Fruit fly (Drosophila melanogaster) whole organism, pupa: Measurements from ENCODE around the gene bgm.

Experiments
- CG10348 ChIP-seq: fragments of 200-800 bp; sonication (Bioruptor generic); IDR thresholded peaks from 2 replicates; pipeline ENCODE4 v1.3.6; 2022; ENCODE audit warnings: missing biosample characterization, missing genetic modification characterization
- CG12605 ChIP-seq: fragments of 200-800 bp; sonication (Bioruptor generic); IDR thresholded peaks from 2 replicates; pipeline ENCODE4 v1.3.6; 2022; ENCODE audit warnings: missing biosample characterization, missing genetic modification characterization
- CG13204 ChIP-seq: fragments of 200-800 bp; sonication (Bioruptor generic); optimal IDR thresholded peaks from 2 replicates; lab custom pipeline; 2018; ENCODE audit warnings: missing biosample characterization, mild to moderate bottlenecking, missing genetic modification characterization, moderate library complexity
- CG14655 ChIP-seq: fragments of 200-800 bp; sonication (Bioruptor generic); optimal IDR thresholded peaks from 3 replicates; lab custom pipeline; 2017; ENCODE audit warnings: mild to moderate bottlenecking, missing biosample characterization, missing genetic modification reagents, missing genetic modification characterization
- CG15710 ChIP-seq: fragments of 200-800 bp; sonication (Bioruptor generic); optimal IDR thresholded peaks from 2 replicates; lab custom pipeline; 2018; ENCODE audit warnings: missing biosample characterization, mild to moderate bottlenecking, missing genetic modification characterization, moderate library complexity
- CG17806 ChIP-seq: fragments of 200-800 bp; sonication (Bioruptor generic); optimal IDR thresholded peaks from 2 replicates; lab custom pipeline; 2018; ENCODE audit warnings: missing biosample characterization, mild to moderate bottlenecking, missing genetic modification characterization, moderate library complexity
- CG32121 ChIP-seq: fragments of 200-800 bp; sonication (Bioruptor generic); IDR thresholded peaks from 2 replicates; pipeline ENCODE4 v1.3.6; 2022; ENCODE audit warnings: missing biosample characterization, missing genetic modification characterization
- CG34367 ChIP-seq: fragments of 200-800 bp; sonication (Bioruptor generic); optimal IDR thresholded peaks from 2 replicates; lab custom pipeline; 2018; ENCODE audit warnings: missing biosample characterization, mild to moderate bottlenecking, missing genetic modification characterization
- CG4496 ChIP-seq: fragments of 200-800 bp; sonication (Bioruptor generic); IDR thresholded peaks from 3 replicates; pipeline ENCODE4 v1.3.6; 2022; ENCODE audit warnings: missing biosample characterization, missing genetic modification characterization
- CG8159 ChIP-seq: fragments of 200-800 bp; sonication (Bioruptor generic); optimal IDR thresholded peaks from 3 replicates; lab custom pipeline; 2018; ENCODE audit warnings: missing biosample characterization, mild to moderate bottlenecking, missing genetic modification characterization, moderate library complexity
- CG8301 ChIP-seq: fragments of 200-800 bp; sonication (Bioruptor generic); optimal IDR thresholded peaks from 2 replicates; lab custom pipeline; 2018; ENCODE audit warnings: missing biosample characterization, mild to moderate bottlenecking, missing genetic modification characterization
- CG9948 ChIP-seq: fragments of 200-800 bp; sonication (Bioruptor generic); optimal IDR thresholded peaks from 2 replicates; lab custom pipeline; 2018; ENCODE audit warnings: missing biosample characterization, mild to moderate bottlenecking, missing genetic modification characterization, moderate library complexity
- D1 ChIP-seq: fragments of 200-800 bp; sonication (Bioruptor generic); optimal IDR thresholded peaks from 2 replicates; lab custom pipeline; 2018; ENCODE audit warnings: missing biosample characterization, mild to moderate bottlenecking, missing genetic modification characterization, moderate library complexity
- EcR ChIP-seq: fragments of 200-800 bp; sonication (Bioruptor generic); optimal IDR thresholded peaks from 3 replicates; lab custom pipeline; 2019; ENCODE audit warnings: missing biosample characterization, missing genetic modification characterization, mild to moderate bottlenecking, moderate library complexity, missing genetic modification reagents
- Ets98B ChIP-seq: fragments of 200-800 bp; sonication (Bioruptor generic); IDR thresholded peaks from 2 replicates; pipeline ENCODE4 v1.3.6; 2022; ENCODE audit warnings: missing biosample characterization, missing genetic modification characterization
- Pif1A ChIP-seq: fragments of 200-800 bp; sonication (Bioruptor generic); optimal IDR thresholded peaks from 3 replicates; lab custom pipeline; 2016; ENCODE audit warnings: missing biosample characterization, missing genetic modification characterization
- Pif1B ChIP-seq: fragments of 200-800 bp; sonication (Bioruptor generic); optimal IDR thresholded peaks from 3 replicates; lab custom pipeline; 2016; ENCODE audit warnings: missing biosample characterization, missing genetic modification characterization
- Snoo ChIP-seq: fragments of 200-800 bp; sonication (Bioruptor generic); optimal IDR thresholded peaks from 3 replicates; lab custom pipeline; 2017; ENCODE audit warnings: missing biosample characterization, mild to moderate bottlenecking, missing genetic modification characterization, inconsistent platforms
- fd96Ca ChIP-seq: fragments of 200-800 bp; sonication (Bioruptor generic); IDR thresholded peaks from 3 replicates; pipeline ENCODE4 v1.3.6; 2022; ENCODE audit warnings: missing biosample characterization, missing genetic modification characterization
- gl ChIP-seq: fragments of 200-800 bp; sonication (Bioruptor generic); optimal IDR thresholded peaks from 2 replicates; lab custom pipeline; 2018; ENCODE audit warnings: missing biosample characterization, mild to moderate bottlenecking, missing genetic modification characterization
- rn ChIP-seq: fragments of 200-800 bp; sonication (Bioruptor generic); IDR thresholded peaks from 2 replicates; pipeline ENCODE4 v1.3.6; 2022; ENCODE audit warnings: missing biosample characterization, missing genetic modification characterization

bgm gene

DNA sequence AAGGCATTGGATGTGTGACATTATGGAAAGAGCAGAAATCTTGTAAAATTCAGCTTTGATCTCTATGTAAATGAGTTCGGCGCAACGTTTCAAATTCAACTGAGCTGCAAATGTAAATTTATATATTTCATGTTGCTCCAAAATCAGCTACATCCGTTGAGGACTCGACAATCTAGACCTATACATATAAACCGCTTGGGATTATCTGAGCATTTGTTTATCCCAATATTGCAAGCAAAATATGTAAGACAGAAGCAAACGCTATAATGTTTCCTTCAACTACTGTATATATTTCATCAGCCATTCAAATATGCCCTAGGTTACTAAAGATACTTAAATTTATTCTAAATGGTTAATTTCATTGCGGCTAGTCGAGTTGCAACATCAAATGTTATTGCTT, 36.1 kb upstream of the bgm start, which contains the start of gene NimC1:
Gene NimC1, minus strand, starts transcription at position 101 of the 400 bp plus-strand sequence.
- TF ChIP-seq CG4496 (GFP tag; lab: Robert Waterston, UW) = no peak
- no peak for TF ChIP-seq gl
- no peak for TF ChIP-seq Ets98B (GFP tag; lab: Robert Waterston, UW)
- TF ChIP-seq D1 (tag; lab: Kevin White, UChicago) = no peak
- no peak for TF ChIP-seq CG10348 (GFP tag; lab: Robert Waterston, UW)
- TF ChIP-seq Snoo (tag; lab: Kevin White, UChicago) = no peak
- no peak for TF ChIP-seq CG8301 (tag; lab: Kevin White, UChicago)
- no peak for TF ChIP-seq CG34367
- no peak for TF ChIP-seq rn
- no peak for TF ChIP-seq CG15710 (tag; lab: Kevin White, UChicago)
- no peak for TF ChIP-seq CG12605
- TF ChIP-seq CG9948 (tag; lab: Kevin White, UChicago) = no peak

DNA sequence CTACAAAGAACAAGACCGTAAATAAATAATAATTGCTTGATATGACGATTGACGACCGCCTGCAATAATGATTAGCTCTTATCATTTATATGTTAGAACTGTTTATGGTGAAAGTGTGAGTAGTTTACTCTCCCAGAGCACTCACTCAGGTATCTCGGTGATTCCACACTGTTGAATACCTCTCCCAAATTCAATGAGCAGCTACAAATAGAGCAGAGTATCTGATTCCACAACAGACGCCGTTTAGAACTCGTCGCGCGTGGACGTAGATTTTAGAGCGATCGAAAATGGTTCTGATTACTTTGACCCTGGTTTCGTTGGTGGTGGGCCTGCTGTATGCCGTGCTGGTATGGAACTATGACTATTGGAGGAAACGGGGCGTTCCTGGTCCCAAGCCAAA, 35.7 kb upstream of the bgm start, which contains the start of gene Cyp28a5:
Gene Cyp28a5, plus strand, starts transcription at position 230 of the 400 bp plus-strand sequence.
- no peak for TF ChIP-seq CG4496 (GFP tag; lab: Robert Waterston, UW)
- no peak for TF ChIP-seq EcR
- no peak for TF ChIP-seq CG8159 (tag; lab: Kevin White, UChicago)
- no peak for TF ChIP-seq CG10348 (GFP tag; lab: Robert Waterston, UW)
- no peak for TF ChIP-seq fd96Ca (GFP tag; lab: Robert Waterston, UW)
- no peak for TF ChIP-seq rn
- TF ChIP-seq Pif1B (GFP tag; lab: Kevin White, UChicago) = no peak
- no peak for TF ChIP-seq gl
- no peak for TF ChIP-seq CG13204 (GFP tag; lab: Kevin White, UChicago)
- no peak for TF ChIP-seq CG34367
- TF ChIP-seq CG32121 (GFP tag; lab: Robert Waterston, UW) = no peak
- TF ChIP-seq CG14655 = no peak
- no peak for TF ChIP-seq CG15710 (tag; lab: Kevin White, UChicago)
- no peak for TF ChIP-seq Ets98B (GFP tag; lab: Robert Waterston, UW)
- no peak for TF ChIP-seq CG9948 (tag; lab: Kevin White, UChicago)
- no peak for TF ChIP-seq CG17806 (tag; lab: Kevin White, UChicago)
- no peak for TF ChIP-seq CG12605
- TF ChIP-seq, all 21 proteins: peak for 0

DNA sequence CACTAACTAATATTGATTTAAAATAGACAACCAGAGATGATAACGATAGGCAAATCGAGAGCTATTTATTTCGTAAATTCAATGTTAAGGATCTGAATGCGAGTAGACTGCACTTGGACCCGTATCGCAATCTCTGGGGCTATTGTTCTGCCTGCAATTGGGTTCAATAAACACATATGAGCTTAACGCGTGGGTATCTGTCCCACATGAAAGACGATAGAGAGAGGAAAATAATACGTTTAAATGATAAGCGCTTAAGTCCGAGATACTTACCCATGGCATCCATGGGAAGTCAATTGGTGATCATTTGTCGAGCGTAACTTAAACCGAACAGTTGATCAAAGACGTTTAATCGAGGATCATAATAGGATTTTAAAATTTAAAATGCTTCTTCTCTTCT, 33.0 kb upstream of the bgm start, which contains the start of gene NimC2:
Gene NimC2, plus strand, starts transcription at position 301 of the 400 bp plus-strand sequence.
- TF ChIP-seq CG12605 (no peak), CG10348 (GFP tag; lab: Robert Waterston, UW) (no peak), CG17806 (tag; lab: Kevin White, UChicago) (no peak), fd96Ca (GFP tag; lab: Robert Waterston, UW) (no peak), gl (no peak)

DNA sequence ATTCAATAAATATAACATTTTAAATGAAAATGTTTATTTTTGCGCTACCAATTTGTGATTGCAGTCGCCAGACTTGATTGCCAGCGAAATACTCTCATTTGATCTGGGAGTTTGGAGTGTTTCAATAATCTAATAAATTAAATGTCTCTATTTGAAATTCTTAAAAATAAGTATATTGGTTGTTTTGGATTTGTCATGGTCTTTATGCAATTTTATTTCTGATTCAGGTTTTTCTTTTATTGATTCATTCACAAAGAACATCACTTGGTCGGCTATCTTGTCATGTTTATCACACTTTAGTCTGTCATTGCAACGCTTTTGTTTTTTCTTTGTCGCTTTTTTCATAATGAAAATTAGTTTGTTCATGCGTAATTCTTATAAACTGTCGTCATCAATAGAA, 13.9 kb upstream of the bgm start:
- TF ChIP-seq CG17806 (tag; lab: Kevin White, UChicago) (no peak), CG4496 (GFP tag; lab: Robert Waterston, UW) (peak; percentile 72), D1 (tag; lab: Kevin White, UChicago) (no peak), fd96Ca (GFP tag; lab: Robert Waterston, UW) (0 out of 3 replicates have a peak, but pooled peaks have one; percentile 32), Ets98B (GFP tag; lab: Robert Waterston, UW) (peak; percentile 62)

DNA sequence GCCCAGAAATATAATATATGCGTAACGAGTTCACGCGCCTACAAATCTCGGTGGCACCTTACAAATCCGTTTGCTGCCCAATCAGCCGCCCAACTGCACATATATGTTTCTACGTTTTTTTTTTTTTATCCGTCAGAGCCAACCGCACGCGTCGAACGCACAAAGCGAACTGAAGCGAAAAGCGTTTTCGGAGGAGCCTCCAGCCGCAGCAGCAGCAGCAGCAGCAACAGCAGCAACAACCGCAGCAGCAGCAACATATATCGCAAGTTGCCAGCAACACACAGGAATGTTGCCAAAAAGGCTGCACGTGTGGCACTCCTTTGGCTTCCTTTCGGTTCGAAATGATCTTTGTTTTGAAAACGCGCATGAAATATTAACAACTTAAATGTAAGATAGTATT, 11.7 kb upstream of the bgm start, which contains the start of gene rk:
Gene rk, minus strand, starts transcription at position 171 of the 400 bp plus-strand sequence.
- TF ChIP-seq CG4496 (GFP tag; lab: Robert Waterston, UW) (0 out of 3 replicates have a peak, but pooled peaks have one; percentile 25), CG32121 (GFP tag; lab: Robert Waterston, UW) (no peak)

DNA sequence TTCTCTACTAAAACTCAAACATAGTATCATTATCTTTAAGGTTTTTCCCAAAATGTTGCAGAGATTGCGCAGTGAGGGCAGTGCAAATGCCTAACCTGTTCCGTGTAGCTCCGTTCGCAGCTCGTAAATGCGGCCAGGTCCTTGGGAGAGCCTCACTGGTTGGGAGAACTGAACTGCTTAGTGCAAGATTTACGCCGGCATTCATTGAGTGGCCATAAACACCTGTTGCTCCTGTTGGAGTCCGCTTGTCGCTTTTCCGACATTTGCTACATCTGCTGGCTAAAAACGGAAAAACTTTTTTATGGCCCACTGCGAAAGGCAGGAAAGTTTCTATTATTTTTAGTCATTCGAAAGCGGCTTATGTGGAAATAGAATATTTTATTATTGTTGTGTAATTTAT, 10.9 kb upstream of the bgm start:
- TF ChIP-seq CG15710 (tag; lab: Kevin White, UChicago) (no peak), Snoo (tag; lab: Kevin White, UChicago) (no peak), CG12605 (peak; percentile 61; the same call in 1 of the 2 replicates)

DNA sequence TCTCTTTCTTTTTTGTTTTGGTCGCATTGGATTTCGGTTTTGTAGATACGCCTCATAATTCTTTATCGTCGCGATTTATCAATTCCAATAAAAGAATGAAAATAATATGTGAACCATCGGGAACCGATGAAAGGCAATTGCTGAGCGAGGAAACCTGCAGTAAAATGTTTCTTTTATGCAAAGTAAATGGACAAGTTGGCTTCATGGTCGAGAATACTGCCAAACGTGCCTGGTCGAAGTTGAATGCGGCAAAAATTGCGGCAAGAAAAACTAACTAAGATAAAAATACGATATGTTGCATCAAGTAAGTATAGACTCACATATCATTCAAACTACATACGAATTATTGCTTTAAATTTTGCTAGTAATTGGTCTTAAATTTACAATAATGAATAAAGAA, 5.0 kb upstream of the bgm start, which contains the start of gene CG42692:
Gene CG42692, plus strand, starts transcription at position 301 of the 400 bp plus-strand sequence.
- TF ChIP-seq CG4496 (GFP tag; lab: Robert Waterston, UW) (no peak), gl (no peak), CG14655 (no peak), CG17806 (tag; lab: Kevin White, UChicago) (no peak), Pif1A (GFP tag; lab: Kevin White, UChicago) (no peak), Snoo (tag; lab: Kevin White, UChicago) (no peak)
- TF ChIP-seq, all 21 proteins: peak for 0

DNA sequence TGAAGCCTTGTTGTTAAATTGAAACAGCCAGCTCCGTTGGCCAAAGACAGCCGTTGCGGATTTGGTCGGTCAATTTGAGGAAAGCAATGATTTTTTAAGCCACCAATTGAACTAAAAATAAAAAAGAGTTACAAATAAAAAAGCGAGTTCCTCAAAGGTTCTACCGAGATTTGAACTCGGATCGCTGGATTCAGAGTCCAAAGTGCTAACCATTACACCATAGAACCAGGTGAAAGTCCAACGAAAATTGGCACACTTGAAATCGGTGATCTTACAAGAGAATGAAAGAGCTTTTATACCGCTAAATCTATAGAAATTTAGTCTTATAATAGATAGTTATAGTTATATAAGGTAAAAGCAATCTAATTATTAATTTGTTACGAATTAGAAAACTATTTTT, 2.4 kb upstream of the bgm start:
- TF ChIP-seq gl (no peak), rn (no peak), CG13204 (GFP tag; lab: Kevin White, UChicago) (no peak), CG8159 (tag; lab: Kevin White, UChicago) (no peak), Pif1A (GFP tag; lab: Kevin White, UChicago) (no peak), CG32121 (GFP tag; lab: Robert Waterston, UW) (no peak), Snoo (tag; lab: Kevin White, UChicago) (no peak), CG4496 (GFP tag; lab: Robert Waterston, UW) (no peak), CG34367 (no peak), CG12605 (no peak), CG8301 (tag; lab: Kevin White, UChicago) (no peak), CG10348 (GFP tag; lab: Robert Waterston, UW) (no peak), Pif1B (GFP tag; lab: Kevin White, UChicago) (no peak), D1 (tag; lab: Kevin White, UChicago) (no peak)
